Worm (Caenorhabditis elegans) whole organism, L4 larva: ENCODE measurements around the gene B0361.3.

Source experiments
- F44E2.7 ChIP-seq: fragments of 200-800 bp; sonication (Bioruptor generic); IDR thresholded peaks from 2 replicates; pipeline ENCODE4 v2.1.2; 2022; ENCODE audit warnings: missing genetic modification characterization, missing compliant biosample characterization
- R02D3.7 ChIP-seq: fragments of 150-350 bp; sonication (generic microtip); optimal IDR thresholded peaks from 3 replicates; lab custom pipeline; 2014; ENCODE audit warnings: missing biosample characterization, missing genetic modification characterization
- Y105C5A.15 ChIP-seq: fragments of 200-800 bp; sonication (Bioruptor generic); IDR thresholded peaks from 2 replicates; pipeline ENCODE4 v1.3.6; 2022; ENCODE audit warnings: missing genetic modification characterization, missing compliant biosample characterization
- Y75B8A.6 ChIP-seq: fragments of 200-800 bp; sonication (Bioruptor generic); IDR thresholded peaks from 2 replicates; pipeline ENCODE4 v1.3.6; 2022; ENCODE audit warnings: missing genetic modification reagents, missing genetic modification characterization, missing compliant biosample characterization
- aha-1 ChIP-seq: fragments of 150-350 bp; peaks from one replicate; lab custom pipeline; 2014; ENCODE audit warnings: missing biosample characterization, missing genetic modification characterization
- aly-2 ChIP-seq: sonication (generic microtip); optimal IDR thresholded peaks from 2 replicates; lab custom pipeline; 2018; ENCODE audit warnings: missing biosample characterization, missing genetic modification characterization
- arid-1 ChIP-seq: fragments of 200-800 bp; sonication (Bioruptor generic); conservative IDR thresholded peaks from 2 replicates; pipeline ENCODE4 v1.3.6; 2022; ENCODE audit warnings: missing genetic modification reagents, missing genetic modification characterization, missing compliant biosample characterization
- ceh-44 ChIP-seq: fragments of 200-800 bp; sonication (Bioruptor generic); IDR thresholded peaks from 2 replicates; pipeline ENCODE4 v1.3.6; 2022; ENCODE audit warnings: missing genetic modification reagents, missing genetic modification characterization, missing compliant biosample characterization
- daf-16 ChIP-seq, 3 experiments: sonication (generic microtip); optimal IDR thresholded peaks; 2 replicates each; lab custom pipeline; 2016 to 2017; ENCODE audit warnings: missing genetic modification characterization in 3 of 3, missing genetic modification reagents in 3 of 3, mild to moderate bottlenecking in 2 of 3, missing compliant biosample characterization in 2 of 3, missing biosample characterization in 1 of 3, moderate library complexity in 1 of 3
- daf-19 ChIP-seq: fragments of 200-800 bp; sonication (Bioruptor generic); conservative IDR thresholded peaks from 2 replicates; pipeline ENCODE4 v1.3.6; 2022; ENCODE audit warnings: missing genetic modification characterization, missing compliant biosample characterization
- dmd-6 ChIP-seq: fragments of 200-800 bp; sonication (Bioruptor generic); IDR thresholded peaks from 2 replicates; pipeline ENCODE4 v1.3.6; 2022; ENCODE audit warnings: missing genetic modification reagents, missing genetic modification characterization, missing compliant biosample characterization
- dpl-1 ChIP-seq: fragments of 150-350 bp; optimal IDR thresholded peaks from 2 replicates; lab custom pipeline; 2014; ENCODE audit warnings: missing biosample characterization, missing genetic modification reagents, missing genetic modification characterization
- duxl-1 ChIP-seq: sonication (generic microtip); optimal IDR thresholded peaks from 2 replicates; lab custom pipeline; 2016; ENCODE audit warnings: mild to moderate bottlenecking, missing genetic modification characterization, moderate library complexity, missing compliant biosample characterization; ENCODE audit not compliant: poor library complexity
- dve-1 ChIP-seq: sonication (generic microtip); optimal IDR thresholded peaks from 2 replicates; lab custom pipeline; 2017; ENCODE audit warnings: antibody characterized with exemption, mild to moderate bottlenecking, missing genetic modification characterization, missing compliant biosample characterization; ENCODE audit not compliant: insufficient read depth
- gei-8 ChIP-seq: fragments of 200-800 bp; sonication (Bioruptor generic); optimal IDR thresholded peaks from 2 replicates; lab custom pipeline; 2018; ENCODE audit warnings: mild to moderate bottlenecking, missing genetic modification characterization, missing compliant biosample characterization
- hif-1 ChIP-seq, 2 experiments: sonication (generic microtip); optimal IDR thresholded peaks; 2 replicates each; lab custom pipeline; 2016 to 2017; ENCODE audit warnings: missing compliant biosample characterization in 2 of 2, missing genetic modification characterization in 2 of 2, missing genetic modification reagents in 2 of 2, missing genotype in 2 of 2, mild to moderate bottlenecking in 1 of 2
- hlh-11 ChIP-seq: fragments of 200-800 bp; sonication (Bioruptor generic); optimal IDR thresholded peaks from 2 replicates; lab custom pipeline; 2018; ENCODE audit warnings: mild to moderate bottlenecking, missing genetic modification characterization, missing compliant biosample characterization
- hlh-30 ChIP-seq: sonication (generic microtip); optimal IDR thresholded peaks from 2 replicates; lab custom pipeline; 2017; ENCODE audit warnings: antibody characterized with exemption, mild to moderate bottlenecking, missing genetic modification characterization, missing compliant biosample characterization; ENCODE audit not compliant: insufficient read depth
- hmg-1.1 ChIP-seq: fragments of 200-800 bp; sonication (Bioruptor generic); IDR thresholded peaks from 2 replicates; pipeline ENCODE4 v1.3.6; 2022; ENCODE audit warnings: missing genetic modification reagents, missing genetic modification characterization, missing compliant biosample characterization
- jun-1 ChIP-seq: fragments of 150-350 bp; optimal IDR thresholded peaks from 2 replicates; lab custom pipeline; 2014; ENCODE audit warnings: missing biosample characterization, missing genetic modification reagents, missing genetic modification characterization
- lin-1 ChIP-seq: fragments of 200-800 bp; sonication (Bioruptor generic); IDR thresholded peaks from 2 replicates; pipeline ENCODE4 v1.3.6; 2022; ENCODE audit warnings: missing genetic modification reagents, missing genetic modification characterization, missing compliant biosample characterization
- lsy-2 ChIP-seq, 2 experiments: fragments of 150-350 bp in 1 of 2; sonication (generic microtip) in 1 of 2; optimal IDR thresholded peaks; 2 replicates each; lab custom pipeline; 2014 to 2017; ENCODE audit warnings: missing biosample characterization in 2 of 2, missing genetic modification characterization in 2 of 2
- mdl-1 ChIP-seq, 2 experiments: fragments of 150-350 bp in 1 of 2; sonication (generic microtip) in 1 of 2; optimal IDR thresholded peaks; 2 replicates each; lab custom pipeline; 2014 to 2017; ENCODE audit warnings: missing biosample characterization in 2 of 2, missing genetic modification characterization in 2 of 2
- mdt-29 ChIP-seq: fragments of 200-800 bp; sonication (Bioruptor generic); IDR thresholded peaks from 2 replicates; pipeline ENCODE4 v1.3.6; 2022; ENCODE audit warnings: missing genetic modification reagents, missing genetic modification characterization, missing compliant biosample characterization
- mep-1 ChIP-seq: fragments of 150-350 bp; sonication (generic microtip); optimal IDR thresholded peaks from 3 replicates; lab custom pipeline; 2014; ENCODE audit warnings: missing biosample characterization, missing genetic modification characterization
- mes-2 ChIP-seq: sonication (generic microtip); optimal IDR thresholded peaks from 2 replicates; lab custom pipeline; 2016; ENCODE audit warnings: missing genotype, mild to moderate bottlenecking, missing genetic modification characterization, missing compliant biosample characterization; ENCODE audit not compliant: poor library complexity, severe bottlenecking
- mxl-3 ChIP-seq: fragments of 200-800 bp; sonication (Bioruptor generic); optimal IDR thresholded peaks from 2 replicates; lab custom pipeline; 2018; ENCODE audit warnings: mild to moderate bottlenecking, missing genetic modification characterization, missing compliant biosample characterization
- nhr-111 ChIP-seq: fragments of 200-800 bp; sonication (Bioruptor generic); optimal IDR thresholded peaks from 2 replicates; lab custom pipeline; 2018; ENCODE audit warnings: mild to moderate bottlenecking, missing genetic modification characterization, missing compliant biosample characterization
- nhr-25 ChIP-seq: sonication (generic microtip); optimal IDR thresholded peaks from 2 replicates; lab custom pipeline; 2017; ENCODE audit warnings: missing genetic modification characterization, mild to moderate bottlenecking, missing compliant biosample characterization, antibody characterized with exemption, moderate library complexity, borderline replicate concordance; ENCODE audit not compliant: insufficient read depth
- nhr-28 ChIP-seq: fragments of 150-350 bp; optimal IDR thresholded peaks from 2 replicates; lab custom pipeline; 2014; ENCODE audit warnings: missing biosample characterization, missing genetic modification characterization
- nhr-48 ChIP-seq: sonication (generic microtip); optimal IDR thresholded peaks from 2 replicates; lab custom pipeline; 2016; ENCODE audit warnings: mild to moderate bottlenecking, missing genetic modification characterization, missing compliant biosample characterization
- nhr-6 ChIP-seq: fragments of 150-350 bp; optimal IDR thresholded peaks from 2 replicates; lab custom pipeline; 2014; ENCODE audit warnings: missing biosample characterization, missing genetic modification characterization
- nhr-77 ChIP-seq: fragments of 150-350 bp; optimal IDR thresholded peaks from 2 replicates; lab custom pipeline; 2014; ENCODE audit warnings: missing biosample characterization, missing genetic modification characterization
- pha-4 ChIP-seq, 2 experiments: fragments of 150-350 bp in 1 of 2; fragments of 200-800 bp in 1 of 2; sonication (Bioruptor generic) in 1 of 2; IDR thresholded peaks in 1 of 2; optimal IDR thresholded peaks in 1 of 2; 2 replicates each; pipeline versions ENCODE4 v1.3.6 to Lab custom; 2014 to 2022; ENCODE audit warnings: missing genetic modification characterization in 2 of 2, missing genetic modification reagents in 2 of 2, missing biosample characterization in 1 of 2, missing compliant biosample characterization in 1 of 2
- pqm-1 ChIP-seq: sonication (generic microtip); optimal IDR thresholded peaks from 2 replicates; lab custom pipeline; 2017; ENCODE audit warnings: missing biosample characterization, missing genetic modification characterization
- rbr-2 ChIP-seq: sonication (generic microtip); optimal IDR thresholded peaks from 2 replicates; lab custom pipeline; 2016; ENCODE audit warnings: missing genotype, missing genetic modification characterization, missing compliant biosample characterization
- saeg-2 ChIP-seq: fragments of 200-800 bp; sonication (Bioruptor generic); IDR thresholded peaks from 2 replicates; pipeline ENCODE4 v1.3.6; 2022; ENCODE audit warnings: missing genetic modification reagents, missing genetic modification characterization, missing compliant biosample characterization
- set-16 ChIP-seq: fragments of 200-800 bp; sonication (Bioruptor generic); IDR thresholded peaks from 2 replicates; pipeline ENCODE4 v1.3.6; 2022; ENCODE audit warnings: missing genetic modification reagents, missing genetic modification characterization, missing compliant biosample characterization
- spr-1 ChIP-seq: sonication (generic microtip); optimal IDR thresholded peaks from 2 replicates; lab custom pipeline; 2016; ENCODE audit warnings: mild to moderate bottlenecking, missing genetic modification characterization, missing compliant biosample characterization
- spr-3 ChIP-seq: fragments of 200-800 bp; sonication (Bioruptor generic); optimal IDR thresholded peaks from 2 replicates; lab custom pipeline; 2018; ENCODE audit warnings: mild to moderate bottlenecking, missing genetic modification characterization, missing compliant biosample characterization
- tra-1 ChIP-seq: fragments of 200-800 bp; sonication (Bioruptor generic); IDR thresholded peaks from 2 replicates; pipeline ENCODE4 v1.3.6; 2022; ENCODE audit warnings: missing genetic modification reagents, missing genetic modification characterization, missing compliant biosample characterization
- unc-39 ChIP-seq: sonication (generic microtip); optimal IDR thresholded peaks from 2 replicates; lab custom pipeline; 2017; ENCODE audit warnings: missing biosample characterization, missing genetic modification characterization
- unc-62 ChIP-seq, 3 experiments: fragments of 150-350 bp in 1 of 3; sonication (generic microtip); optimal IDR thresholded peaks in 2 of 3; peaks in 1 of 3; 1 replicate in 1 of 3; 2 replicates in 2 of 3; lab custom pipeline; 2014 to 2017; ENCODE audit warnings: missing biosample characterization in 3 of 3, missing genetic modification characterization in 3 of 3, missing genetic modification reagents in 3 of 3, missing genotype in 1 of 3
- zfp-3 ChIP-seq: fragments of 200-800 bp; sonication (Bioruptor generic); conservative IDR thresholded peaks from 2 replicates; pipeline ENCODE4 v1.3.6; 2022; ENCODE audit warnings: missing genetic modification reagents, missing genetic modification characterization, missing compliant biosample characterization
- ztf-11 ChIP-seq: fragments of 150-350 bp; optimal IDR thresholded peaks from 2 replicates; lab custom pipeline; 2014; ENCODE audit warnings: missing biosample characterization, missing genetic modification characterization
- ztf-7 ChIP-seq: fragments of 150-350 bp; optimal IDR thresholded peaks from 2 replicates; lab custom pipeline; 2014; ENCODE audit warnings: missing biosample characterization, missing genetic modification characterization

B0361.3 gene

ce11 chrIII:7272088-7272487, 9.2 kb upstream of the B0361.3 start:
- TF ChIP-seq zfp-3 (GFP tag; lab: Robert Waterston, UW) (0 out of 2 replicates have a peak, but pooled peaks have one; percentile 37), nhr-25 (tag; lab: Kevin White, UChicago) (peak; percentile 15), hlh-30 (peak; percentile 97), arid-1 (peak; percentile 41; the same call in 1 of the 2 replicates), Y105C5A.15 (no peak), hmg-1.1 (GFP tag; lab: Robert Waterston, UW) (peak; percentile 69), hif-1 (tag; optimal IDR thresholded peaks at IDR 0.05; lab: Kevin White, UChicago) (peak in 1 of 2 experiments; percentile 30), hlh-11 (tag; lab: Kevin White, UChicago) (peak; percentile 78), mdl-1 (tag; optimal IDR thresholded peaks at IDR 0.05; lab: Kevin White, UChicago) (peak in 1 of 2 experiments; percentile 84), tra-1 (peak; percentile 71; the same call in 1 of the 2 replicates), spr-1 (no peak), daf-16 (GFP tag; optimal IDR thresholded peaks at IDR 0.05; lab: Kevin White, UChicago) (no peak), daf-16 (tag; optimal IDR thresholded peaks at IDR 0.05; lab: Kevin White, UChicago) (peak; percentile 21), mxl-3 (GFP tag; lab: Kevin White, UChicago) (peak; percentile 34), mdt-29 (peak; percentile 61; the same call in 1 of the 2 replicates), nhr-28 (tag; lab: Kevin White, UChicago) (peak; percentile 40), aha-1 (tag; lab: Kevin White, UChicago) (peak; percentile 43), lsy-2 (tag; optimal IDR thresholded peaks at IDR 0.05; lab: Kevin White, UChicago) (peak; percentile 5 to 68), dpl-1 (GFP tag; lab: Kevin White, UChicago) (peak; percentile 18), nhr-6 (tag; lab: Kevin White, UChicago) (peak; percentile 78), saeg-2 (GFP tag; lab: Robert Waterston, UW) (no peak), nhr-77 (tag; lab: Kevin White, UChicago) (no peak), duxl-1 (tag; lab: Kevin White, UChicago) (no peak), ztf-7 (tag; lab: Kevin White, UChicago) (peak; percentile 26), mes-2 (peak; percentile 62), dve-1 (tag; lab: Kevin White, UChicago) (peak; percentile 54), mep-1 (tag; lab: Kevin White, UChicago) (peak; percentile 71), unc-39 (tag; lab: Kevin White, UChicago) (no peak), pha-4 (GFP tag; IDR thresholded peaks at IDR 0.05; lab: Robert Waterston, UW) (no peak), pha-4 (tag; optimal IDR thresholded peaks at IDR 0.05; lab: Kevin White, UChicago) (peak; percentile 87), F44E2.7 (GFP tag; lab: Robert Waterston, UW) (no peak), unc-62 (GFP tag; optimal IDR thresholded peaks at IDR 0.05 in 1 of 2; lab: Kevin White, UChicago) (peak in 1 of 2 experiments; percentile 11), unc-62 (tag; optimal IDR thresholded peaks at IDR 0.05; lab: Kevin White, UChicago) (no peak), dmd-6 (peak; percentile 66), jun-1 (tag; lab: Kevin White, UChicago) (no peak), rbr-2 (tag; lab: Kevin White, UChicago) (peak; percentile 51)

- no peak for TF ChIP-seq R02D3.7 (tag; lab: Kevin White, UChicago)
- peak; percentile 6 for TF ChIP-seq dpl-1 (GFP tag; lab: Kevin White, UChicago)
- peak; percentile 62 for TF ChIP-seq mxl-3 (GFP tag; lab: Kevin White, UChicago)
- TF ChIP-seq dve-1 (tag; lab: Kevin White, UChicago) = peak; percentile 72
- TF ChIP-seq hlh-30 = peak; percentile 86
- no peak for TF ChIP-seq spr-3 (GFP tag; lab: Kevin White, UChicago)
- no peak for TF ChIP-seq ceh-44 (GFP tag; lab: Robert Waterston, UW)
- TF ChIP-seq set-16 = no peak
- no peak for TF ChIP-seq nhr-111 (GFP tag; lab: Kevin White, UChicago)
- TF ChIP-seq ztf-11 = no peak
- no peak for TF ChIP-seq gei-8 (GFP tag; lab: Kevin White, UChicago)
- TF ChIP-seq nhr-25 (tag; lab: Kevin White, UChicago) = no peak
- TF ChIP-seq daf-19 (GFP tag; lab: Robert Waterston, UW) = no peak
- peak; percentile 47 for TF ChIP-seq nhr-48 (tag; lab: Kevin White, UChicago)
- TF ChIP-seq nhr-77 (tag; lab: Kevin White, UChicago) = peak; percentile 7
- TF ChIP-seq aly-2 (tag; lab: Kevin White, UChicago) = no peak
- peak in 1 of 2 experiments; percentile 37 for TF ChIP-seq lsy-2 (tag; optimal IDR thresholded peaks at IDR 0.05; lab: Kevin White, UChicago)
- TF ChIP-seq lin-1 (GFP tag; lab: Robert Waterston, UW) = peak; percentile 36; the same call in 1 of the 2 replicates
- peak; percentile 70 for TF ChIP-seq pqm-1 (tag; lab: Kevin White, UChicago)
- no peak for TF ChIP-seq Y75B8A.6 (GFP tag; lab: Robert Waterston, UW)
- TF ChIP-seq hlh-11 (tag; lab: Kevin White, UChicago) = peak; percentile 81
- TF ChIP-seq rbr-2 (tag; lab: Kevin White, UChicago) = no peak
- TF ChIP-seq tra-1 = 0 out of 2 replicates have a peak, but pooled peaks have one; percentile 42
Observed at ce11 chrIII:7272828-7273227, 8.4 kb upstream of the B0361.3 start.
